Fruit fly (Drosophila melanogaster): Measurements from ENCODE around the gene Pcp.

The Pcp gene

DNA sequence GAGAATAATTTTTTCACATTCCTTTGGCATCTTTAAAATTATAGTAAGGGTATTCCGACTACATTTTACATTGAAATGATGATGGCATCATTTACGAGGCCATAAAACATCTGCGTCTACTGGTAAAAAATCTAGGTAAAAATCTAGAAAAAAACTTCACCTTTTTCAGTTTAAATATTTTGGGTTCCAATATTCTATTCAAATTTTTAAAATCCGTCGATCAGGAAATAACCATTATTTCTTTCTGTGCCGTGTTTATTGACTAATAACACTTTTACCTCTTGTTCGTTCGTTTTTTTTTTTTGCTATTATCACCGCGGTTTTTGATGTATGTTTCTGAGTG lies 17.8 kb downstream of the Pcp start:
- TF ChIP-seq acj6 (GFP tag; optimal IDR thresholded peaks at IDR 0.05) (peak; percentile 55), CG15336 (GFP tag; IDR thresholded peaks at IDR 0.05) (peak; percentile 81), svp (GFP tag) (peak; percentile 85), Eip75B (GFP tag; optimal IDR thresholded peaks at IDR 0.05) (peak; percentile 57), lz (GFP tag; optimal IDR thresholded peaks at IDR 0.05) (peak; percentile 86), CG11762 (GFP tag; optimal IDR thresholded peaks at IDR 0.05; ENCODE audit: insufficient read depth) (peak; percentile 60), Blimp-1 (GFP tag; optimal IDR thresholded peaks at IDR 0.05) (peak; percentile 34), fd85E (GFP tag; optimal IDR thresholded peaks at IDR 0.05) (no peak), Hr4 (GFP tag; optimal IDR thresholded peaks at IDR 0.05) (peak; percentile 74), Sox15 (GFP tag; optimal IDR thresholded peaks at IDR 0.05) (peak; percentile 48), CG8119 (GFP tag; IDR thresholded peaks at IDR 0.05) (peak; percentile 75; the same call in 2 of the 3 replicates), ss (GFP tag; optimal IDR thresholded peaks at IDR 0.05) (no peak), dsx (GFP tag; optimal IDR thresholded peaks at IDR 0.05; ENCODE audit: poor library complexity, severe bottlenecking) (peak; percentile 24), CG7368 (GFP tag; optimal IDR thresholded peaks at IDR 0.05) (peak; percentile 49), CG6276 (GFP tag; optimal IDR thresholded peaks at IDR 0.05) (peak; percentile 57), net (GFP tag; optimal IDR thresholded peaks at IDR 0.05) (peak; percentile 79), CG31627 (GFP tag; optimal IDR thresholded peaks at IDR 0.05) (peak; percentile 81), CG10631 (GFP tag; optimal IDR thresholded peaks at IDR 0.05) (peak; percentile 23), fkh (GFP tag; optimal IDR thresholded peaks at IDR 0.05) (no peak), cyc (GFP tag; optimal IDR thresholded peaks at IDR 0.05) (peak; percentile 64), CG34406 (GFP tag; optimal IDR thresholded peaks at IDR 0.05) (peak; percentile 50), Ets21C (GFP tag; optimal IDR thresholded peaks at IDR 0.05) (peak; percentile 81), vri (GFP tag; optimal IDR thresholded peaks at IDR 0.05) (peak; percentile 82), dac (GFP tag; optimal IDR thresholded peaks at IDR 0.05) (peak; percentile 26), Ets96B (tag; optimal IDR thresholded peaks at IDR 0.05) (no peak), Gug (GFP tag; IDR thresholded peaks at IDR 0.05) (0 out of 2 replicates have a peak, but pooled peaks have one; percentile 55), CG6854 (GFP tag; optimal IDR thresholded peaks at IDR 0.05) (no peak), Lpt (GFP tag; optimal IDR thresholded peaks at IDR 0.05) (peak; percentile 36), Smox (GFP tag; optimal IDR thresholded peaks at IDR 0.05) (peak; percentile 70), OdsH (GFP tag; optimal IDR thresholded peaks at IDR 0.05) (peak; percentile 81), CG11902 (GFP tag; optimal IDR thresholded peaks at IDR 0.05) (no peak), CG8632 (GFP tag; optimal IDR thresholded peaks at IDR 0.05) (peak; percentile 23), CG3032 (tag; optimal IDR thresholded peaks at IDR 0.05) (peak; percentile 9), Eip93F (GFP tag; optimal IDR thresholded peaks at IDR 0.05) (peak; percentile 67), salr (GFP tag; optimal IDR thresholded peaks at IDR 0.05) (peak in 1 of 2 experiments; percentile 64), CG3919 (GFP tag; optimal IDR thresholded peaks at IDR 0.05) (peak; percentile 45), fd59A (GFP tag; optimal IDR thresholded peaks at IDR 0.05) (peak; percentile 14), pdm3 (GFP tag; optimal IDR thresholded peaks at IDR 0.05) (peak; percentile 79), CG16779 (tag; optimal IDR thresholded peaks at IDR 0.05) (no peak), CG32006 (GFP tag; optimal IDR thresholded peaks at IDR 0.05) (peak; percentile 75), Eip78C (GFP tag) (peak; percentile 75), Sox102F (GFP tag; optimal IDR thresholded peaks at IDR 0.05) (peak; percentile 57), CG10669 (GFP tag; optimal IDR thresholded peaks at IDR 0.05) (peak; percentile 28), CG6163 (GFP tag; IDR thresholded peaks at IDR 0.05) (peak; percentile 52; the same call in 1 of the 3 replicates), CG9139 (GFP tag; optimal IDR thresholded peaks at IDR 0.05) (no peak), topi (GFP tag; optimal IDR thresholded peaks at IDR 0.05) (peak; percentile 74), CG4318 (GFP tag; optimal IDR thresholded peaks at IDR 0.05) (peak; percentile 12), CG6792 (GFP tag; optimal IDR thresholded peaks at IDR 0.05) (peak; percentile 48), CG6808 (GFP tag; optimal IDR thresholded peaks at IDR 0.05) (peak; percentile 27), CG8319 (GFP tag; optimal IDR thresholded peaks at IDR 0.05) (peak; percentile 50), CG11294 (GFP tag; IDR thresholded peaks at IDR 0.05) (peak; percentile 62; the same call in 1 of the 2 replicates), esn (GFP tag; optimal IDR thresholded peaks at IDR 0.05) (peak; percentile 90)
